Fruit fly (Drosophila melanogaster): ENCODE data around the gene CG31091.

Gene CG31091

dm6 chr3R:25855594-25856305 is 44.0 kb upstream of the CG31091 start, which contains the start of gene CG5890 (continued):
- TF ChIP-seq CG2129 (GFP tag; IDR thresholded peaks at IDR 0.05; ENCODE audit: partially characterized antibody) (no peak), C15 (GFP tag; IDR thresholded peaks at IDR 0.05) (no peak), ci (GFP tag; IDR thresholded peaks at IDR 0.05) (no peak), CG4854 (GFP tag; optimal IDR thresholded peaks at IDR 0.05) (no peak), Sox100B (GFP tag; optimal IDR thresholded peaks at IDR 0.05) (peak; percentile 41), CG11456 (GFP tag; IDR thresholded peaks at IDR 0.05) (no peak), CG7839 (tag; optimal IDR thresholded peaks at IDR 0.05) (peak; percentile 57), CG9727 (GFP tag; optimal IDR thresholded peaks at IDR 0.05) (peak; percentile 37), amos (GFP tag; IDR thresholded peaks at IDR 0.05; ENCODE audit: partially characterized antibody) (no peak; the same call in 1 of the 2 replicates), dysf (GFP tag; IDR thresholded peaks at IDR 0.05) (0 out of 3 replicates have a peak, but pooled peaks have one; percentile 18), wor (GFP tag; IDR thresholded peaks at IDR 0.05) (no peak), CG1233 (GFP tag; optimal IDR thresholded peaks at IDR 0.05) (peak; percentile 1), chinmo (GFP tag; IDR thresholded peaks at IDR 0.05; ENCODE audit: partially characterized antibody) (no peak), Six4 (GFP tag; optimal IDR thresholded peaks at IDR 0.05) (no peak), CG10147 (GFP tag; optimal IDR thresholded peaks at IDR 0.05) (peak; percentile 39), BtbVII (GFP tag; optimal IDR thresholded peaks at IDR 0.05) (peak; percentile 18), CG8359 (GFP tag; optimal IDR thresholded peaks at IDR 0.05; ENCODE audit: borderline replicate concordance) (no peak), CG18619 (GFP tag; optimal IDR thresholded peaks at IDR 0.05) (peak; percentile 37), luna (GFP tag; optimal IDR thresholded peaks at IDR 0.05) (no peak), ro (GFP tag; IDR thresholded peaks at IDR 0.05) (no peak), Fer1 (GFP tag; optimal IDR thresholded peaks at IDR 0.05) (peak; percentile 73), CG7357 (GFP tag; IDR thresholded peaks at IDR 0.05) (no peak), sc (optimal IDR thresholded peaks at IDR 0.05) (no peak), sc (GFP tag; optimal IDR thresholded peaks at IDR 0.05) (no peak), dmrt99B (tag; optimal IDR thresholded peaks at IDR 0.05) (peak; percentile 48), lilli (GFP tag; optimal IDR thresholded peaks at IDR 0.05) (no peak), CG12659 (GFP tag; optimal IDR thresholded peaks at IDR 0.05) (peak; percentile 7), caup (GFP tag; optimal IDR thresholded peaks at IDR 0.05; ENCODE audit: severe bottlenecking) (peak; percentile 6), bcd (GFP tag; optimal IDR thresholded peaks at IDR 0.05) (peak; percentile 25), sim (GFP tag; IDR thresholded peaks at IDR 0.05) (no peak), Adf1 (GFP tag; IDR thresholded peaks at IDR 0.05) (no peak; the same call in 1 of the 2 replicates), CG6813 (GFP tag; optimal IDR thresholded peaks at IDR 0.05) (peak; percentile 36), Hr51 (GFP tag; optimal IDR thresholded peaks at IDR 0.05) (peak in 1 of 2 experiments; percentile 44), CG6765 (GFP tag; optimal IDR thresholded peaks at IDR 0.05) (peak; percentile 21), Hr39 (optimal IDR thresholded peaks at IDR 0.05) (no peak), CG14441 (GFP tag; IDR thresholded peaks at IDR 0.05) (no peak), CG17359 (tag; optimal IDR thresholded peaks at IDR 0.05) (no peak), Doc2 (GFP tag; IDR thresholded peaks at IDR 0.05) (no peak), cwo (GFP tag; optimal IDR thresholded peaks at IDR 0.05) (peak; percentile 48)

DNA sequence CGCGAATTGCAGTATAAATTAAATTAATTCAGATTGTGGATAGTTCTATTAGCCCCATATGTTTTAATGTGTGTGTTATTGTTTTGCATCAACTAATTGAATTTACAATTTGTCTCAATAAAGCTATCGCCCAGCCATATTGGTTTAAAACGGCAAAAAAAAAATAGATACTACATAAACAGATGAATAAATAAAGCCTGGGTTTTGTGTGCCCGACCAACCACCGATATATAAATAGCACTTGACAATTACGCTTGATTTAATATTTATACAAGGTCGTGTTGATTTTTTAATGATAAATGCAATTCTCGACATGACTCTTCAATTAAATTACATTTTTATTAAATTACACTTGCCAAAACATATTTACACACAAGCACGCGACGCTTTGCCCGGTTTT is 29.3 kb upstream of the CG31091 start:
- TF ChIP-seq CG13894 (tag; optimal IDR thresholded peaks at IDR 0.05) (no peak), ssp (GFP tag; IDR thresholded peaks at IDR 0.05) (no peak), HmgZ (tag; optimal IDR thresholded peaks at IDR 0.05) (no peak), CG14050 (GFP tag; IDR thresholded peaks at IDR 0.05) (no peak), fd3F (GFP tag; optimal IDR thresholded peaks at IDR 0.05) (peak; percentile 37), Lim3 (GFP tag; IDR thresholded peaks at IDR 0.05) (no peak), HLH4C (GFP tag; IDR thresholded peaks at IDR 0.05; ENCODE audit: partially characterized antibody) (no peak), CG4854 (GFP tag; optimal IDR thresholded peaks at IDR 0.05) (no peak), HmgD (GFP tag; optimal IDR thresholded peaks at IDR 0.05) (no peak), Jarid2 (GFP tag; optimal IDR thresholded peaks at IDR 0.05) (no peak), ATbp (GFP tag; optimal IDR thresholded peaks at IDR 0.05) (no peak), MTF-1 (GFP tag; optimal IDR thresholded peaks at IDR 0.05; ENCODE audit: borderline replicate concordance) (no peak), zfh2 (GFP tag; optimal IDR thresholded peaks at IDR 0.05) (no peak)
